Worm (Caenorhabditis elegans) whole organism, L2 larva: Measurements from ENCODE around the gene Y41E3.1.

Experiments used
- nhr-237 ChIP-seq: fragments of 150-350 bp; optimal IDR thresholded peaks from 2 replicates; lab custom pipeline; 2014; ENCODE audit warnings: missing biosample characterization, missing genetic modification characterization
- nhr-6 ChIP-seq: fragments of 150-350 bp; optimal IDR thresholded peaks from 2 replicates; lab custom pipeline; 2014; ENCODE audit warnings: missing biosample characterization, missing genetic modification characterization
- unc-62 ChIP-seq: fragments of 150-350 bp; optimal IDR thresholded peaks from 2 replicates; lab custom pipeline; 2014; ENCODE audit warnings: missing biosample characterization, missing genetic modification reagents, missing genetic modification characterization
- ztf-4 ChIP-seq: fragments of 150-350 bp; optimal IDR thresholded peaks from 2 replicates; lab custom pipeline; 2014; ENCODE audit warnings: missing biosample characterization, missing genetic modification characterization

DNA sequence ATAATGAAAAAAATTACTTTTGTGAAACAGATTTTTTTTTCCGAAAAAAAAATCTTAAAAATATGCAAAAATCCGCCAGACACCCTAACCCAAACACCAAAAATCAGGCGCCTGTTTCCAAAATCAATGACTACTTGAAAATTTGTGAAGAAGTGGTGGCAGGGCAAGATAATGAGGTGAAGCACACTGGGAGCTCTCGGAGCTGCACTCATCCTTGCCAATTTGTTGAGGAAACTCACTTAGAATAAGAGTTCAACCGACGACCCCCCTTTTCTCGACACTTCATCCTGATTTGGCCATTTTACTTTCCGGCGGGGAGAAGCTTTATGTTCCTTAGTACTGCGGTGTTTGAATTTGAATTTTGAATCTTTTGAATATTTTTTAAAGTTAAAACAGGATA lies 19.5 kb upstream of the Y41E3.1 start:
- no peak for TF ChIP-seq ztf-4
- no peak for TF ChIP-seq nhr-237 (tag; lab: Kevin White, UChicago)
- no peak for TF ChIP-seq nhr-6 (tag; lab: Kevin White, UChicago)
- no peak for TF ChIP-seq unc-62 (GFP tag; lab: Kevin White, UChicago)
